Fruit fly (Drosophila melanogaster): ENCODE results near the gene HBS1.

dm6 chr3L:1827809-1828371 is 37.1 kb downstream of the HBS1 start:
- TF ChIP-seq CTCF (optimal IDR thresholded peaks at IDR 0.05), result no peak
- TF ChIP-seq CG8478 (optimal IDR thresholded peaks at IDR 0.05), result no peak

Data from S2 (cell line).